Worm (Caenorhabditis elegans): Measurements from ENCODE around the gene K03D3.5.

The K03D3.5 gene

ce11 chrIV:16270955-16271354, 49.4 kb downstream of the K03D3.5 start, which contains the start of gene F38C2.4:
F38C2.4 (plus strand) TSS chrIV:16271255.
- TF ChIP-seq snpc-4 (tag; optimal IDR thresholded peaks at IDR 0.05) (no peak), mdl-1 (tag; optimal IDR thresholded peaks at IDR 0.05) (no peak), ces-1 (GFP tag; optimal IDR thresholded peaks at IDR 0.05) (no peak), unc-130 (tag; optimal IDR thresholded peaks at IDR 0.05) (no peak), nhr-71 (tag; optimal IDR thresholded peaks at IDR 0.05) (no peak), ceh-90 (tag; optimal IDR thresholded peaks at IDR 0.05) (no peak), nhr-76 (tag; optimal IDR thresholded peaks at IDR 0.05) (no peak), sox-4 (tag; optimal IDR thresholded peaks at IDR 0.05) (no peak), efl-1 (optimal IDR thresholded peaks at IDR 0.05) (no peak), efl-1 (GFP tag; optimal IDR thresholded peaks at IDR 0.05 in 1 of 2) (no peak), nhr-237 (tag; optimal IDR thresholded peaks at IDR 0.05) (no peak)

Measured in whole organism, L1 larva.